Worm (Caenorhabditis elegans): ENCODE data around the gene mam-5.
A peak's percentile ranks its signal among the peaks of the same experiment; 100 is the strongest.

The mam-5 gene

ce11 chrV:9983529-9983928 is 31.0 kb downstream of the mam-5 start (continued):
- TF ChIP-seq tbp1 (GFP tag; optimal IDR thresholded peaks at IDR 0.05) (no peak), egrh-3 (GFP tag; IDR thresholded peaks at IDR 0.05) (no peak), F22D6.2 (tag; optimal IDR thresholded peaks at IDR 0.05) (no peak), sptf-2 (GFP tag; optimal IDR thresholded peaks at IDR 0.05) (no peak), B0035.1 (tag; optimal IDR thresholded peaks at IDR 0.05) (no peak), nhr-179 (tag; optimal IDR thresholded peaks at IDR 0.05) (no peak), F57C9.4 (tag; optimal IDR thresholded peaks at IDR 0.05) (no peak), F10E7.11 (tag; optimal IDR thresholded peaks at IDR 0.05) (no peak), bed-2 (GFP tag; IDR thresholded peaks at IDR 0.05) (no peak), him-1 (tag; optimal IDR thresholded peaks at IDR 0.05) (no peak), nhr-120 (GFP tag; IDR thresholded peaks at IDR 0.05) (no peak), ekl-4 (GFP tag; IDR thresholded peaks at IDR 0.05) (0 out of 2 replicates have a peak, but pooled peaks have one; percentile 8), cebp-1 (GFP tag; IDR thresholded peaks at IDR 0.05) (no peak), cebp-1 (tag; optimal IDR thresholded peaks at IDR 0.05) (peak; percentile 7), dpff-1 (tag; optimal IDR thresholded peaks at IDR 0.05) (no peak), madf-6 (GFP tag; IDR thresholded peaks at IDR 0.05) (no peak), rcor-1 (GFP tag; IDR thresholded peaks at IDR 0.05) (0 out of 2 replicates have a peak, but pooled peaks have one; percentile 11), C17E4.6 (GFP tag; IDR thresholded peaks at IDR 0.05) (no peak), nfyb-1 (GFP tag; IDR thresholded peaks at IDR 0.05) (peak; percentile 46; the same call in 1 of the 2 replicates), F49E8.2 (tag; optimal IDR thresholded peaks at IDR 0.05; ENCODE audit: insufficient read depth) (no peak), hlh-26 (GFP tag; conservative IDR thresholded peaks at IDR 0.05) (no peak), K11D2.4 (GFP tag; IDR thresholded peaks at IDR 0.05) (no peak), lir-1 (GFP tag; conservative IDR thresholded peaks at IDR 0.05) (no peak), ztf-25 (GFP tag; IDR thresholded peaks at IDR 0.05) (no peak), nfya-1 (tag; optimal IDR thresholded peaks at IDR 0.05; ENCODE audit: borderline replicate concordance, insufficient read depth) (no peak), Y53F4B.3 (GFP tag; IDR thresholded peaks at IDR 0.05) (no peak), hmg-1.2 (GFP tag; IDR thresholded peaks at IDR 0.05) (no peak; the same call in none of the 2 replicates)

DNA sequence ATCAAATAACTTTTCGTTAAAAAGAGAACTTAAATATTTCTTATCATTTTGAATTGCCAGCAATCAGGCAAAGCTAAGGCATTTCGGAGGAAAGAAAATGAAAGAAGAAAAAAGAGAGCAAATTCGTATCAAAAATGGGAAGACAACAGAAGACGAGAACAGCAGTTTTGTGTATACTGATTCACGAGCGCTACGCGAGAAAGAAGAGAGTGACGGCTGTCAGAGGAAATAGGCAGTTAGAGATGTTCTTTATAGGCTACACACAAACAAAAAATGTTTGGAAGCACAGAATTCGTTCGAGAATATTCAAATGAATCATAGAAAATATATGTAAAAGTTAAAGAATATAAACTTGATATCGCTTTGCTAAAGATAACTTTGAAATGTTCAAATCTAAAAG is 32.3 kb downstream of the mam-5 start:
- TF ChIP-seq hmg-1.2 (GFP tag; IDR thresholded peaks at IDR 0.05): peak; percentile 48; the same call in 1 of the 2 replicates
- peak; percentile 10 for TF ChIP-seq attf-5 (GFP tag; optimal IDR thresholded peaks at IDR 0.05)
- peak; percentile 65 for TF ChIP-seq nhr-80 (tag; optimal IDR thresholded peaks at IDR 0.05)
- peak; percentile 14 for TF ChIP-seq ama-1 (optimal IDR thresholded peaks at IDR 0.05)
- TF ChIP-seq ama-1 (GFP tag; optimal IDR thresholded peaks at IDR 0.05): no peak
- TF ChIP-seq cebp-1 (GFP tag; IDR thresholded peaks at IDR 0.05): no peak
- TF ChIP-seq cebp-1 (tag; optimal IDR thresholded peaks at IDR 0.05): peak; percentile 35
- no peak for TF ChIP-seq die-1 (tag; optimal IDR thresholded peaks at IDR 0.05)
- no peak for TF ChIP-seq nhr-179 (tag; optimal IDR thresholded peaks at IDR 0.05)

ce11 chrV:9985227-9985864 is 32.8 kb downstream of the mam-5 start:
- TF ChIP-seq xnd-1 (tag; optimal IDR thresholded peaks at IDR 0.05) (peak; percentile 52), madf-8 (GFP tag; conservative IDR thresholded peaks at IDR 0.05) (peak; percentile 51), madf-6 (GFP tag; IDR thresholded peaks at IDR 0.05) (peak; percentile 75), him-1 (tag; optimal IDR thresholded peaks at IDR 0.05) (no peak), efl-1 (GFP tag; optimal IDR thresholded peaks at IDR 0.05) (peak; percentile 64)

DNA sequence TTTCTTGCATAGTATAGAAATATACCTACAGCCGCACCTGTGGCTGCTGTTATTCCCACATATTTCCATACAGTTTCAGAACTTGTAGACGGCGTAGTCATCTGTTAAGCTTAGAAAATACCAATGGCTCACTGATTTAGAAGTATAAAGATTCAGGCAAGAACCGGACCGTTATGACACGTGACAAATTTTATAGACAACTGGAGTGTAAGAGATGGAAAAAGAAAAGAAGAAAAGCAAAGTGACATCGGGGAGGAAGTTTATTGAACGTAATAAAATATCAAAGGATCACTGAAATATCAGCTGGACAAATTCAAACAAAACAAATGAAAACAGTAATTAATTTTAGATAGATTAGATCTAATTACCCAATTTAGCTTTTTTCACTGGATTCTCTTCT is 33.7 kb downstream of the mam-5 start, which contains the start of gene rmd-2:
rmd-2 (minus strand) TSS at position 101 of the 400 bp plus-strand sequence.
- TF ChIP-seq nhr-90 (tag; optimal IDR thresholded peaks at IDR 0.05) (no peak), Y95B8A.8 (GFP tag; IDR thresholded peaks at IDR 0.05) (no peak), lin-35 (GFP tag; optimal IDR thresholded peaks at IDR 0.05) (no peak)
